Worm (Caenorhabditis elegans) whole organism, L2 larva: Measurements from ENCODE around the gene lat-1.

ENCODE experiments used
- ceh-82 ChIP-seq: fragments of 150-350 bp; optimal IDR thresholded peaks from 2 replicates; lab custom pipeline; 2014; ENCODE audit warnings: missing biosample characterization, missing genetic modification characterization
- fos-1 ChIP-seq: fragments of 150-350 bp; optimal IDR thresholded peaks from 2 replicates; lab custom pipeline; 2014; ENCODE audit warnings: missing biosample characterization, missing genetic modification characterization
- lin-13 ChIP-seq: fragments of 150-350 bp; optimal IDR thresholded peaks from 2 replicates; lab custom pipeline; 2014; ENCODE audit warnings: missing biosample characterization, missing genetic modification reagents, missing genetic modification characterization

DNA sequence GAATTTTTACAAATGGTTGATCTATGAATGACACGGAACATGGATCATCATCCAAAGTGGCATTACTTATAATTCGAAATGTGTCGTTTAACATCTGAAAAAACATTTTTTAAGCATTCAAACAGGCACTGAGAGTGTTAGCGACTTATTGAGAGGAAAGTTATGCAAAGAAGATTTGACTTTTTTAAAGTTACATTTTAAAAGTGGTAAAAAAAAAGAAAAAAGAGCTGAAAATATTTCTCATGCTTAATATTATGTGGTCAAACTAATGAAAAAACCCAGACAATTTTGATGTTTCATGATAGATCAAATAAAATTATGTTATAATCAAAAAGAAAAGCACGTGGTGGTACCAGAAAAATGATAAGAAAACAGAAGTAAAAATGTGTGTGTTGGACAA, 31.6 kb upstream of the lat-1 start, which contains the start of gene npr-20:
- no peak for TF ChIP-seq lin-13 (GFP tag; lab: Kevin White, UChicago)
- TF ChIP-seq fos-1 (tag; lab: Kevin White, UChicago), result no peak
- no peak for TF ChIP-seq ceh-82 (tag; lab: Kevin White, UChicago)
